Worm (Caenorhabditis elegans) whole organism, dauer: ENCODE data around the gene str-30.

Experiments used
- unc-62 ChIP-seq: sonication (generic microtip); optimal IDR thresholded peaks from 2 replicates; lab custom pipeline; 2017; ENCODE audit warnings: missing biosample characterization, missing genetic modification reagents, missing genetic modification characterization

The str-30 gene

DNA sequence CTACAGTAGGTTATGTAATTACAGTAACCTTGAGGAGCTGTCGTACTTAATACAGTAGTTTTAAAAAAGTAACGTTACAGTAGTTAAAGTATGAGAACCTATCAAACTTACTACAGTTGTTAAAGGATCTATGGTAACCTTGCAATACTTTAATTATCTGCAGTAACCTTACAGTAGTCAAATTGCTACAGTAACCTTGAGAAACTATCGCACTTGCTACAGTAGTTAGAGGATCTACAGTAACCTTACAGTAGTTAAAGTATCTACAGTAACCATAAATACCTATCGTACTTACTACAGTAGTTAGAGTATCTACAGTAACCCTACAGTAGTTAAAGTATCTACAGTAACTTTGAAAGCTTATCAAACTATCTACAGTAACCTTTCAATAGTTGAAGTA is 13.3 kb upstream of the str-30 start:
- TF ChIP-seq unc-62 (GFP tag; lab: Kevin White, UChicago) = no peak

DNA sequence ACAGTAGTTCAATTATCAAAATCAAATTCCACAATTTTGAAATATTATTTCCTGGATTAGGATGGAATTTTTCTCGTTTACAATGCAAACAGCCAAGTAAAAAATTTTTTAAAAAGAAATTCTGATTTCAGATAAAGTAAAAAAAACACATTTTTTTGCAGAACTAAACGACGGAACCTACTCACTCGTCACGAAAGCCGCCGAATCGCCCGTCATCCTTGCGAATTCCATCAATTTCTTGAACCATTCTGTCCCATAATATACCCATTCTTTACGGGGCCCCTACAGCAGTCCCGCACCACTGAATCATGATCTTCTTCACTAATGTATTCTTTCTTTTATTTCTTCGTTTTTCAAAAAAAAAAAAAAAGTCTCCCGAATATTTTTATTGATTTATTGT is 12.7 kb upstream of the str-30 start:
- no peak for TF ChIP-seq unc-62 (GFP tag; lab: Kevin White, UChicago)

DNA sequence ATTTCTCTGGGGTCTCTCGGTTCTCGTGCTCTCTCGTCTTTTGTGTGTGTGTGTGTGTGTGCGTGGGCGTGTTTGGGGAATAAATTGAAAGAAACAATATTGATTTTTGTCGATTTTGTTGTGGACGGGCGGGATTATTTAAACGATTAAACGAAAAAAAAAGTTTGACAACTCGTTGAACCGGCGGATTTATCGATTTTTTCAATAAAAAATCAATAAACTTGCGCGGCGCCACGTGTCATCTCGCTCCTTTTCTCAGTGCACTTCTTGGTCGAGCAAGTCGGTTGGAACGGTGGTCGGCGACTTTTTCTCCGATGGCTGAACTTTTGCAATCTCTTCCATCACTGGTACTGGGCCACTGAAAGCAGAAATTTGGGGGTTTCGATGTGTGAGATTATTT is 11.9 kb upstream of the str-30 start:
- TF ChIP-seq unc-62 (GFP tag; lab: Kevin White, UChicago) = no peak

DNA sequence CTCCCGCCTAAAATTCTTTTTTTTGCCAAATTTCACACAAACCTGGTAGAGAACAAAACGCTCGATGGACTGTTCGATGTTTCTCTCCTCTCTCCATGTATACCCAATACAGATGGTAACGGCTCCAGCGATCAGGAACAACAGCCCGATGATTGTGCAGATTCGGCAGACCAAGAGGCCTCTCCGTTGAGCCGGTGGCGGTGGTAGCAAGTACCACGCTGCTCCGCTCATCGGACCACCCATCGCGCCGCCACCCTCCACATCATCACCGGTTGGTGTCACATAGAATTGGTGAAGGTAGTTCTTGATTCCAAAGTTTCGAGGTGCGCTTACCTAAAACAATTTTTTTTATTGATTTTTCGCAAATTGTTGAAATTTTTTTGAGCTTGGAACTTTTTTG is 10.1 kb upstream of the str-30 start:
- no peak for TF ChIP-seq unc-62 (GFP tag; lab: Kevin White, UChicago)

DNA sequence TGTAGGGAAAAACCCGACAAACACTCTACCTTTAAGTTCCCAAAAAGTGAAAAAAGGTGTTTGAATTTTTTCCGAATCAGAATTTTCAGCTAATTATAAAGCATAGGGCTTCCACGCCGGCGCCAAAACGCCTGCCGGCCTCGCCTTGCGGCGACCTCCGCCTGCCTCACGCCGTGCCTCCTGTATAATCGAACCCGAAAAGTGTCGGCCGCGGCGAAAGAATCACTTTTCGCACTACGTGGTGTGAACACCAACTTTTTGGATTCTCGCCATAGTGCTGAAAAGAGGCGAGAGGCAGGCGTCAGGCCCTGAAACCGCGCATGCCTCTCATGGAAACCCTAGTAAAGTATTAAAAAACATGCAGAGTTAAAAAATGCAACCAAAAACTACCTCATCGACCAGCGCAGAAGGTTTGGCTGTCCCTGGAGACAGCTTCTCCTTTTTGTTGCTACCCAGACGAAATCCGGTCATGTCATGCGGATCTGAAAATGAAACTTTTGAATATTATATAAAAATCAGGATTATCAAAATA is 9.3 kb upstream of the str-30 start, which contains the start of gene nrsn-1:
Gene nrsn-1 (minus strand): TSS at position 482 of the 532 bp plus-strand sequence.
- no peak for TF ChIP-seq unc-62 (GFP tag; lab: Kevin White, UChicago)

DNA sequence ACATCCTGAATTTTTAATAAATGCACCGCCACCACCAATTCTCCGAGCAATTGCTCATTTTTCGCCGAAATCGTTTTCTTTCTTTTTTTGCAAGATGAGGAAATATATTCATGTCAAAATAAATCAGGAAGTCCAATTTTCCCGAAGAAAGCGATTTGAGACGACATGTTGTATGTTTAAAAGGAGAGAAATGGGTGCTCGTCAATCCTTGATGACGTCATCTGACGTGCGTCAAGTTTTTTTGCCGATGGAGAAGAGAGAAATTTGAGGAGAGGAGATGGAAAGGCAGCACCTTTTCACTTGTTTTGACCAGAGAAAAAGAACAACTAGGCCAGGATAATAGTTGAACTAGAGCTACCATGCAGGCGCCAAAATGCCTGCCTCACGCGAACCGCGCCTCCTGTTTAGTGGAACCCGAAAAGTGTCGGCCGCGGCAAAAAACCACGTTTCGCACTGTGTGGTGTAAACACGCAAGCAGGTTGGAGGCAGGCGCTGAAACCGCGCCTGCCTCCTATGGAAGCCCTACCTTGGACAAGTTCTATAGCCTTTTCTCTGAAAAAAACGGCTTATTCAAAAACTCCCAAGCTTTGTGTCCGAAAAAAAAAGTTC is 8.5 kb upstream of the str-30 start:
- TF ChIP-seq unc-62 (GFP tag; lab: Kevin White, UChicago) = no peak

DNA sequence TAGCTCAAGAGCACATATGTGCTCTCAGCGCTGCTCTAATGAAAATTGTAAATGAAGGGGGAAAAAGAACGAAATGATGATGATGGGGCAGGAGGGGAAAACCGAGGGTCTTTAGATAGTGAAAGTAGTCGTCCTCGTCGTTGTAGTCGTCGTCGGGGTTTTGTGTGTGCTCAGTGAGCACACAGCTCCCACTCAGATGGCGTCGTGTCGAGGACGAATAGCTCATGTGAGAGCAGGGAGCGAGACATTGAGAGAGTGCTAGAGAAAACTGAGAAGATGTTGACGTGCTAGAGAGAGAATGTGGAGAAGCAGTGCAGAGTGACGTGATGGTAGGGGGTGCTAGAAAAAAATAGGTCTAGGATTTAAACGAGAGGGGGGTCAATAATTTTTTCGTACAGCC is 7.1 kb upstream of the str-30 start:
- no peak for TF ChIP-seq unc-62 (GFP tag; lab: Kevin White, UChicago)

DNA sequence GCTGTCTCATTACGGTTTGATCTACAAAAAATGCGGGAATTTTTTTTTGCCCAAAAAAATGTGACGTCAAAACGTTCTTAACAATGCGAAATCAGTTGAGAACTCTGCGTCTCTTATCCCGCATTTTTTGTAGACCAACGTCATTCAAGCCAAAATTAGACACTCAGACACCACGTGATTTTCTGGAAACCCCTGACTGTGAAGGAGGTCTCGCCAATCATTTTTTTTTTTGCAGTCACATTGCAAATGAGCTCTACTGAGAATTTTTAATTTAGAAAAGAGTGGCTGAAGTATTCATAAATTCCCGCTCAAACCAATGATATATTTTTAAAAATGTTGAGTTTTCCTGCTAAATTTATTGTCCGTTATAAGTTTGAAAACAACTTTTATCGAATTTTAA is 6.4 kb upstream of the str-30 start:
- TF ChIP-seq unc-62 (GFP tag; lab: Kevin White, UChicago) = no peak

DNA sequence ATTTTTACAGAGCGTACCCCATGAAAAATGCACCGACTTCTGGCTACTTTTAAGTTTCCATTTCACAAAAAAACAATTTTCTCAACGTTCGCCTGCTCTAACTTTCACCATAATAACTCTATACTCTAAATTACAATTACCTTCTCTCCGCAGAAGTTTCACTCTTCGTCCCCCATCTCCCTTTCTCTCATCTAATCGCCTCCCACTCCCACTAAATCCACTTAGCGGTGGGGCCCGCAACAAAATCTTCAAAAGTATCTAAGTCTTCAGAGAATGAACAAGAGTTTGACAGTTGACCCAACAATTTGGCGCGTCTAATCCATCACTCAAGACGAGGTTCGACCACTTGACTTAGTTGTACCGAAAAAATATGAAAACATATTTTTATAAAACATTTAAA is 13.5 kb downstream of the str-30 start:
- no peak for TF ChIP-seq unc-62 (GFP tag; lab: Kevin White, UChicago)

DNA sequence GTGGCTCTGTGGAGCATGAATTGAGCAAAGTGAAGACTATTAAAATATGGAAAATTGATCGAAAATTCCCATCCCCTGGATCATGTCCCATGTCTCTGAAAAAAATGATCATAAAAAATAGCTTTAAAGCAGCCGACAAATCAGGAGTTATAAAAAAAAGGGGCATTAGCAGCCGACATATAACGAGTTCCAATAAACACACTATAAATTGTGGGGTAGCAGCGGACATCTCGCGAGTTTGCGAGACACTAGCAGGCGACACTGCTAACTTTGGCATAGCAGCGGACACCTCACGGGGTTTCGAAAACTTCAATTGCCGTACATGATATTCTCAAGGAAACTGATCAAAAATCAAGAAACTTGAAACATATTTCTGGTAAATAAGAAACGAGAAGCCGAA is 14.4 kb downstream of the str-30 start, which contains the start of gene hpo-36:
Gene hpo-36 (minus strand): TSS at position 101 of the 400 bp plus-strand sequence.
- no peak for TF ChIP-seq unc-62 (GFP tag; lab: Kevin White, UChicago)

DNA sequence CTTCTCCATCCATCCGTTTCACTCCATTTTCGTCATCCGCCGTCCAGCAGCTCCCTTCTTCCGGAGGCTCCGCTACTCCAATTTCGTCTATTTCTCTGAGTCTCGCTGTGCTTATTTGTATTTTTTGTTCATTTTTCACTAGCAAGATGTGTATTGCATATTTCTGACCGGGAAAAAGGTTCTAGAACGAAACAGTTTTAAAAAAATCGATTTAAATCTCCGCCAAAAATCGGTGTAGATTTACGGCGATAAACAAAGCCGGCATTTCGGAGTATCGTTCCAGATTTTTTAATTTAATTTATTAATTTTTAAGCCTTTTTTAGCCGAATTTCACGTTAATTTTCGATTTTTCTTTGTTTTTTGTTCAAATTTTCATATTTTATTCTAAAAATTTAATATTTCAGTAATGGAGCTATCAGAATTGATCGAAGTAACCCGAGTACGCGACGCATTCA is 18.3 kb downstream of the str-30 start, which contains the start of gene mtm-9:
Gene mtm-9 (plus strand): TSS at position 405 of the 455 bp plus-strand sequence.
- no peak for TF ChIP-seq unc-62 (GFP tag; lab: Kevin White, UChicago)

DNA sequence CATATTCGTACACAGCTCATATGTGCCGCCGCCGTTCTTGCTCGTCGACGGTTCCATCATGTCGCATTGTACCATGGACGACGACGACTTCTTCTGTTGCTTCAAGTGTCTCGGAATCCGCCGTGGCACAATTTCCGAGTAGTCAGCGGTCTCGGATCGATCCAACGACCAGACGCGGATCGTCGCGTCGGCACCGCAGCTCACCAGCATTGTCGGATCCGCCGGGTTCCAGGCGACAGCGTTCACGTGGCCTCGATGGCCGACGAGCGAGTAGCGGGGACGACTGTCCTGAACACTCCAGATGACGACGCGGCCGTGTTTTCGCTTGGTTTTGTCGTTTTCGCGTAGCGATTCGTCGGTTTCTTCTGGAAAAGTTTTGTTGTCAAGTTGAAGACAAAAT is 25.5 kb downstream of the str-30 start:
- no peak for TF ChIP-seq unc-62 (GFP tag; lab: Kevin White, UChicago)

DNA sequence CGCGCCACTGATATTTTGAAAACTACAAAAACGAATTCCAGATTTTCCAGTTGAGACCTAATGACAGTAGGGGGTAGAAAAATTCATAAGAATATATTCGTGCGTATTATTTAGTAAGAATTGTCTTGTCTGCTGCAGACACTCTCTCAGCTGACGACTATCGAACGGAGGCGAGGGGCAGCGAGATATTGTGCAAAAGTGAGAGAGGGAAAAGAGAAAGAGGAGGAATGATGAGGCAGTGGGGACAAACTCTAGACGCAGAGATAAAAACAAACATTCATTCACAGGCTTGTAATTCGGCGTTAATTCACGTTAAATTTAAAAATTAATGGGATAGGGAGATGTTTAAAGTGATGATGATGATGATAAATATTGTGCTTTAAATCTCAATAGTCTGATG is 32.0 kb downstream of the str-30 start, which contains the start of gene gid-7:
Gene gid-7 (minus strand): TSS at position 188 of the 400 bp plus-strand sequence.
- no peak for TF ChIP-seq unc-62 (GFP tag; lab: Kevin White, UChicago)

DNA sequence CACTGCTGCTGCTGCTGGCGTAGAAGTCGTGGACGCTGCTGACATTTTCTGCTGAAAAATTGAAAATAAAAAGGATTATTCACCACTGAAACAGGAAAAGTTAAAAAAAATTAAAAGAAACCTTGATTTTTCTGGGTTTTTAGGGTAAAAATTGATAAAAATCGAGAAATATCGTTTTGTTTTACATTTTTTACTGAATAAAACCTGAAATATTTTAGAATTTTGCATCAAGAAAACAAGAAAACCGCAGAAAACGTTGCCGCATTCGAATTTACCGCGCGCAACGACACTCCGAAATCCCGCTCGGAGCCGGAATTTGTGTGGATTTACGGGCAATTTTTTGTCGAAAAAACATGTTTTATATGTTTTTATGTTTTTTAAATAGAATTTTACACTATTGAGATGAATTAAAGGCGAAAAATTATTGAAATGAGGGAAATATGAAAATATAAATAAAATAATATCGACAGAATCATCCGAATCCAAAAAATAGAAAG is 34.6 kb downstream of the str-30 start, which contains the start of gene chk-1:
Gene chk-1 (minus strand): TSS at position 51 of the 497 bp plus-strand sequence.
- no peak for TF ChIP-seq unc-62 (GFP tag; lab: Kevin White, UChicago)

DNA sequence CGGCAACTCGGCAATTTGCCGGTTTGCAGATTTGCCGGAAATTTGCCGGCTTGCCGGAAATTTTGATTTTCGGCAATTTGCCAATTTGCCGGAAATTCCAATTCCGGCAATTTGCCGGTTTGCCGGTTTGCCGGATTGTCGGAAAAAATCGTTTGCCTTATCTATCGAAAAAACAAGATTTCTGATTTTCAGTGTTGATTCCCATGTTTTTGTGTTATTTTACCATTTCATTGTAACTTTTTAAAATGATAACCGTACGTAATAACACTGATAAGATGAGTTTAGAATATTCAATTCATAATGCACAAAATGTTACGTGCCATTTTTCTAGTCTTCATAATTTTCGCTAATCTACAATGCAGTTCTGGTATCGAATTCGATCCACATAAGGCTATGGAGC is 36.0 kb downstream of the str-30 start, which contains the start of gene oac-55:
Gene oac-55 (plus strand): TSS at position 301 of the 400 bp plus-strand sequence.
- no peak for TF ChIP-seq unc-62 (GFP tag; lab: Kevin White, UChicago)

DNA sequence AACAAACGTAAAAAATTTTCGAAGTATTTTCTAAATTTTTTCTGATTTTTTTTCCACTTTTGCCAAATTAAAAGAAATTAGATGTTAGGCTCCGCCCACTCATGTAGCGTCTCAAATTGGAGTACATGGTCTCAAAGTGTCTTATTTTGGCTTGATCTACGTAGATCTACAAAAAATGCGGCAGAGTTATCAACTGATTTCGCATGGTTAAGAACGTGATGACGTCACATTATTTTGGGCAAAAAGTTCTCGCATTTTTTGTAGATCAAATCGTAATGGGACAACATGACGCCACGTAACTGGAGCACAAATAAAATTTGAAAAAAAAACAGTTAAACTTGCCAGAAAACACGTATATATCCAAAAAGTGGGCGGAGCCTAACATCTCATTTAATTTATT is 37.0 kb downstream of the str-30 start:
- TF ChIP-seq unc-62 (GFP tag; lab: Kevin White, UChicago) = no peak

DNA sequence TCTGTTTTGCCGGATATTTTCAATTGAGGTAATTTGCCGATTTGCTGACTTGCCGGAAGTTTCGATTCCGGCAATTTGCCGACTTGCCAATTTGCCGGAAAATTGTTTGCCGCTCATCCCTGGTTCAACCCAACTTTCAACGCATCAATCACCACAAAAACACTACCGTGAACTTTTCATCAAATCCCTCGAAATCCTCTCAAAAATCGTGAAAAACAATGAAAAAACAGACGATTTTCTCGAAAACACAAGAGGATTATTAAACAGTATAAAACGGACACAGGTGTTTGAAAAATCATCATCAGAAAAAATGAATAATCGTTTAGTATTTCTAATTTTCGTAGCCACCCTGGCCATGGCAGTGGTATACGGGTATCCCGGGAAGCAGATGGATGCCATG is 42.0 kb downstream of the str-30 start, which contains the start of gene Y39H10A.1:
Gene Y39H10A.1 (plus strand): TSS at position 301 of the 400 bp plus-strand sequence.
- no peak for TF ChIP-seq unc-62 (GFP tag; lab: Kevin White, UChicago)
